Worm (Caenorhabditis elegans) whole organism, L1 larva: ENCODE data around the gene his-17.
"Not testable (repeated sequence)": the region's sequence is repeated elsewhere in the genome, so short reads cannot be mapped to it uniquely, and the experiment has no call there.

Source experiments
- C04F5.9 ChIP-seq: sonication (generic microtip); optimal IDR thresholded peaks from 2 replicates; lab custom pipeline; 2016; ENCODE audit warnings: missing genetic modification characterization, missing compliant biosample characterization
- F16B12.6 ChIP-seq: fragments of 150-350 bp; optimal IDR thresholded peaks from 2 replicates; lab custom pipeline; 2014; ENCODE audit warnings: missing biosample characterization, missing genetic modification characterization
- Y116A8C.19 ChIP-seq: sonication (generic microtip); optimal IDR thresholded peaks from 2 replicates; lab custom pipeline; 2016; ENCODE audit warnings: missing compliant biosample characterization, missing genetic modification characterization, borderline replicate concordance
- aha-1 ChIP-seq: fragments of 150-350 bp; optimal IDR thresholded peaks from 2 replicates; lab custom pipeline; 2014; ENCODE audit warnings: missing biosample characterization, missing genetic modification characterization
- alr-1 ChIP-seq: fragments of 200-800 bp; sonication (Bioruptor generic); optimal IDR thresholded peaks from 2 replicates; lab custom pipeline; 2018; ENCODE audit warnings: borderline replicate concordance, mild to moderate bottlenecking, missing genetic modification characterization, missing compliant biosample characterization
- aly-2 ChIP-seq: fragments of 150-350 bp; optimal IDR thresholded peaks from 2 replicates; lab custom pipeline; 2014; ENCODE audit warnings: missing biosample characterization, missing genetic modification characterization
- ama-1 ChIP-seq: fragments of 150-350 bp; optimal IDR thresholded peaks from 2 replicates; lab custom pipeline; 2014
- blmp-1 ChIP-seq: fragments of 150-350 bp; optimal IDR thresholded peaks from 2 replicates; lab custom pipeline; 2014; ENCODE audit warnings: missing biosample characterization, missing genetic modification characterization
- ceh-88 ChIP-seq: fragments of 200-800 bp; sonication (Bioruptor generic); IDR thresholded peaks from 2 replicates; pipeline ENCODE4 v1.3.6; 2022; ENCODE audit warnings: missing genetic modification characterization, missing compliant biosample characterization
- ceh-90 ChIP-seq: sonication (generic microtip); optimal IDR thresholded peaks from 2 replicates; lab custom pipeline; 2016; ENCODE audit warnings: missing genetic modification characterization, missing compliant biosample characterization
- dpl-1 ChIP-seq, 3 experiments: fragments of 150-350 bp in 2 of 3; sonication (generic microtip) in 1 of 3; optimal IDR thresholded peaks; 2 replicates each; lab custom pipeline; 2014 to 2017; ENCODE audit warnings: missing biosample characterization in 3 of 3, missing genetic modification characterization in 3 of 3, missing genetic modification reagents in 3 of 3
- efl-1 ChIP-seq, 4 experiments: fragments of 150-350 bp; optimal IDR thresholded peaks in 3 of 4; peaks in 1 of 4; 1 replicate in 1 of 4; 2 replicates in 3 of 4; lab custom pipeline; 2014; ENCODE audit warnings: missing biosample characterization in 2 of 4, missing genetic modification characterization in 2 of 4, missing genetic modification reagents in 2 of 4
- egl-27 ChIP-seq, 2 experiments: fragments of 150-350 bp in 1 of 2; sonication (generic microtip); optimal IDR thresholded peaks; 3 replicates each; lab custom pipeline; 2017 to 2018; ENCODE audit warnings: missing biosample characterization in 2 of 2, missing genetic modification characterization in 2 of 2, missing genetic modification reagents in 2 of 2
- elt-3 ChIP-seq, 6 experiments: fragments of 150-350 bp in 1 of 6; sonication (generic microtip); optimal IDR thresholded peaks; 2 replicates each; lab custom pipeline; 2017 to 2018; ENCODE audit warnings: missing biosample characterization in 6 of 6, missing genetic modification characterization in 6 of 6, inconsistent platforms in 1 of 6
- hlh-17 ChIP-seq: fragments of 200-800 bp; sonication (Bioruptor generic); optimal IDR thresholded peaks from 2 replicates; lab custom pipeline; 2018; ENCODE audit warnings: missing genetic modification characterization, mild to moderate bottlenecking, missing compliant biosample characterization, moderate library complexity, borderline replicate concordance
- hlh-4 ChIP-seq: sonication (generic microtip); optimal IDR thresholded peaks from 2 replicates; lab custom pipeline; 2016; ENCODE audit warnings: mild to moderate bottlenecking, missing genetic modification characterization, missing compliant biosample characterization
- hpl-2 ChIP-seq: fragments of 150-350 bp; optimal IDR thresholded peaks from 2 replicates; lab custom pipeline; 2014; ENCODE audit warnings: missing biosample characterization, missing genetic modification reagents, missing genetic modification characterization
- jun-1 ChIP-seq: fragments of 150-350 bp; optimal IDR thresholded peaks from 2 replicates; lab custom pipeline; 2014; ENCODE audit warnings: missing biosample characterization, missing genetic modification reagents, missing genetic modification characterization
- lin-14 ChIP-seq: fragments of 200-800 bp; sonication (Bioruptor generic); optimal IDR thresholded peaks from 2 replicates; lab custom pipeline; 2018; ENCODE audit warnings: mild to moderate bottlenecking, missing genetic modification characterization, moderate library complexity, missing compliant biosample characterization
- lin-15B ChIP-seq: fragments of 150-350 bp; sonication (generic microtip); optimal IDR thresholded peaks from 3 replicates; lab custom pipeline; 2014; ENCODE audit warnings: missing biosample characterization, missing genetic modification characterization
- lin-39 ChIP-seq: fragments of 150-350 bp; optimal IDR thresholded peaks from 2 replicates; lab custom pipeline; 2014; ENCODE audit warnings: missing biosample characterization, missing genetic modification reagents, missing genetic modification characterization
- lir-3 ChIP-seq: sonication (generic microtip); optimal IDR thresholded peaks from 2 replicates; lab custom pipeline; 2016; ENCODE audit warnings: mild to moderate bottlenecking, missing genetic modification characterization, moderate library complexity, missing compliant biosample characterization; ENCODE audit not compliant: poor library complexity
- mab-9 ChIP-seq: fragments of 200-800 bp; sonication (Bioruptor generic); IDR thresholded peaks from 2 replicates; pipeline ENCODE4 v1.3.6; 2022; ENCODE audit warnings: missing genetic modification reagents, missing genetic modification characterization, missing compliant biosample characterization
- mef-2 ChIP-seq: fragments of 150-350 bp; optimal IDR thresholded peaks from 2 replicates; lab custom pipeline; 2014; ENCODE audit warnings: missing biosample characterization, missing genetic modification characterization
- nhr-28 ChIP-seq: fragments of 150-350 bp; optimal IDR thresholded peaks from 2 replicates; lab custom pipeline; 2014; ENCODE audit warnings: missing biosample characterization, missing genetic modification characterization
- nhr-47 ChIP-seq: sonication (generic microtip); optimal IDR thresholded peaks from 2 replicates; lab custom pipeline; 2016; ENCODE audit warnings: mild to moderate bottlenecking, missing genetic modification characterization, moderate library complexity, missing compliant biosample characterization
- nhr-71 ChIP-seq: sonication (generic microtip); optimal IDR thresholded peaks from 2 replicates; lab custom pipeline; 2016; ENCODE audit warnings: mild to moderate bottlenecking, missing genetic modification characterization, moderate library complexity, missing compliant biosample characterization
- nhr-77 ChIP-seq: fragments of 150-350 bp; optimal IDR thresholded peaks from 2 replicates; lab custom pipeline; 2014; ENCODE audit warnings: missing biosample characterization, missing genetic modification characterization
- nhr-85 ChIP-seq: sonication (generic microtip); peaks from one replicate; lab custom pipeline; 2016; ENCODE audit warnings: missing genetic modification characterization, inconsistent platforms, missing compliant biosample characterization
- pag-3 ChIP-seq: sonication (generic microtip); optimal IDR thresholded peaks from 2 replicates; lab custom pipeline; 2017; ENCODE audit warnings: missing genetic modification characterization, mild to moderate bottlenecking, missing compliant biosample characterization, antibody characterized with exemption, borderline replicate concordance; ENCODE audit not compliant: insufficient read depth
- pax-3 ChIP-seq: fragments of 200-800 bp; sonication (Bioruptor generic); optimal IDR thresholded peaks from 2 replicates; lab custom pipeline; 2018; ENCODE audit warnings: mild to moderate bottlenecking, missing genetic modification characterization, moderate library complexity, missing compliant biosample characterization
- sox-4 ChIP-seq: sonication (generic microtip); optimal IDR thresholded peaks from 2 replicates; lab custom pipeline; 2016; ENCODE audit warnings: missing genetic modification characterization, missing compliant biosample characterization
- sptf-1 ChIP-seq: fragments of 150-350 bp; optimal IDR thresholded peaks from 2 replicates; lab custom pipeline; 2014; ENCODE audit warnings: missing biosample characterization, missing genetic modification characterization
- sup-37 ChIP-seq: fragments of 200-800 bp; sonication (Bioruptor generic); optimal IDR thresholded peaks from 2 replicates; lab custom pipeline; 2018; ENCODE audit warnings: mild to moderate bottlenecking, missing genetic modification characterization, missing compliant biosample characterization
- swsn-7 ChIP-seq: sonication (generic microtip); optimal IDR thresholded peaks from 2 replicates; lab custom pipeline; 2016; ENCODE audit warnings: missing genetic modification characterization, missing compliant biosample characterization
- tbx-2 ChIP-seq: sonication (generic microtip); optimal IDR thresholded peaks from 2 replicates; lab custom pipeline; 2016; ENCODE audit warnings: missing genetic modification characterization, missing compliant biosample characterization
- tlp-1 ChIP-seq: fragments of 150-350 bp; optimal IDR thresholded peaks from 2 replicates; lab custom pipeline; 2014; ENCODE audit warnings: missing biosample characterization, missing genetic modification characterization
- unc-130 ChIP-seq: fragments of 150-350 bp; optimal IDR thresholded peaks from 2 replicates; lab custom pipeline; 2017; ENCODE audit warnings: missing biosample characterization, missing genetic modification characterization, inconsistent platforms
- zip-4 ChIP-seq: fragments of 200-800 bp; sonication (Bioruptor generic); optimal IDR thresholded peaks from 2 replicates; lab custom pipeline; 2018; ENCODE audit warnings: mild to moderate bottlenecking, missing genetic modification characterization, moderate library complexity, missing compliant biosample characterization
- ztf-4 ChIP-seq: fragments of 150-350 bp; optimal IDR thresholded peaks from 2 replicates; lab custom pipeline; 2014; ENCODE audit warnings: missing biosample characterization, missing genetic modification characterization

Gene his-17

DNA sequence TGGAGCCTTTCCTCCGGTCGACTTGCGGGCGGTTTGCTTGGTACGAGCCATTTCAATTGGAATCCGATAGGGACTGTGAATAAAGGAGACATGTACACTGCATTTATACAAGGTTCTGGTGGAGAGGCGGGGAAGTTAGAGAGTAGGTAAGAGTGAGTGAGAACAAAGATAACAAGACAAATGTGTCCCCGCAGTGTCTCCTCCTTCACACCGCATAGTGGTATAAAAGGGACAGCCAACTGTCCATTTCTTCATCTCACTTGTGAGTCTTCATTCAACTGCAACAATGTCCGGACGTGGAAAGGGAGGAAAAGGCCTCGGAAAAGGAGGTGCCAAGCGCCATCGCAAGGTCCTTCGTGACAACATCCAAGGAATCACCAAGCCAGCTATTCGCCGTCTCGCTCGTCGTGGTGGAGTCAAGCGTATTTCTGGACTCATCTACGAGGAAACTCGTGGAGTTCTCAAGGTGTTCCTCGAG is at the start of gene his-17, which contains the start of gene his-18:
Gene his-17 (minus strand): TSS at position 51 of the 478 bp plus-strand sequence.
Gene his-18 (plus strand): TSS at position 287 of the 478 bp plus-strand sequence.
- not testable (repeated sequence) for TF ChIP-seq pag-3 (tag; lab: Kevin White, UChicago); C04F5.9 (tag; lab: Kevin White, UChicago); lin-14 (GFP tag; lab: Kevin White, UChicago)
- TF ChIP-seq, all 84 proteins: peak for 0; not testable (repeated sequence) for 84

DNA sequence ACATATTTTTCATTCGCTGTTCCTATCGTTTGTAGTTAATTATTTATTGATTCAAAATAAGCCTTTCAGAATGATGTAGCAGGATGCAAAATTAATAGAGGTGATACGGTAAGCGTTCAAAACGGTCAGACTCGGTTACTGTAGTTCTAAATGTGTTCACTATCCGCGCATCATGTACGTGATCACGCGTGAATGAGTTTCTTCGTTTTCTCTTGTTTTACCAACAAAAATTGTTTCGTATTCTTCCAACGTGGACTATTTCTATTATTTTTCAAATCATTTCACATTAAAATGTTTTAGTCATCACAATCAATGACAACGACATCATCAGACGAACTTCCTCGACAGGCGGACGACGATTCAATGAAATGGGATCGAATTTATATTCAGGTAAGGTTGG is 49.7 kb upstream of the his-17 start, which contains the start of gene gck-1:
Gene gck-1 (plus strand): TSS at position 301 of the 400 bp plus-strand sequence.
- TF ChIP-seq aly-2 (tag; lab: Kevin White, UChicago) (no peak), alr-1 (tag; lab: Kevin White, UChicago) (no peak), unc-130 (tag; lab: Kevin White, UChicago) (no peak), lin-39 (tag; lab: Kevin White, UChicago) (no peak)

DNA sequence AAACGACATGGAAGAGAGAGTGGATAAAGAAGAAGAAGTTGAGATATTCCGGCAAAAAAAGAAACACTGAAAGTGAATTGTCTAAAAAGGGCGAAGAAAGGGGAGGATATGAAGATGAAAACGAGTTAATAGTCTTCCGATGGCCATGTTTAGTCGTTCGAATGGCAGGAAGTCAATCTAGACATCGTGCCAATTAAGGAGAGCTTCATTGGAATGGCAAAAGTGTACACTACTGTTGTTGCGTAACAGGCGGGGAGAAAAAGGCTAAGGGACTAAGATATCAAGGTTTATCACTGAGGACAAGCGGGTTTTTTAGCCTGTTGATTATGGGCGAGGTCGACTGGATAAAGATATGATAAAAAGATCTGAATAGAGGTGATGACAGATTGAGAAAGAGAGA is 48.4 kb upstream of the his-17 start:
- no peak for TF ChIP-seq tlp-1 (tag; lab: Kevin White, UChicago)
- no peak for TF ChIP-seq lin-15B (tag; lab: Kevin White, UChicago)
- TF ChIP-seq ztf-4 (tag; lab: Kevin White, UChicago): no peak
- TF ChIP-seq nhr-28: no peak
- TF ChIP-seq aha-1 (tag; lab: Kevin White, UChicago): no peak
- no peak for TF ChIP-seq nhr-47 (tag; lab: Kevin White, UChicago)
- no peak for TF ChIP-seq aly-2 (tag; lab: Kevin White, UChicago)
- TF ChIP-seq sup-37 (GFP tag; lab: Kevin White, UChicago): no peak
- no peak for TF ChIP-seq tbx-2
- TF ChIP-seq nhr-85 (tag; lab: Kevin White, UChicago): no peak
- no peak for TF ChIP-seq jun-1

DNA sequence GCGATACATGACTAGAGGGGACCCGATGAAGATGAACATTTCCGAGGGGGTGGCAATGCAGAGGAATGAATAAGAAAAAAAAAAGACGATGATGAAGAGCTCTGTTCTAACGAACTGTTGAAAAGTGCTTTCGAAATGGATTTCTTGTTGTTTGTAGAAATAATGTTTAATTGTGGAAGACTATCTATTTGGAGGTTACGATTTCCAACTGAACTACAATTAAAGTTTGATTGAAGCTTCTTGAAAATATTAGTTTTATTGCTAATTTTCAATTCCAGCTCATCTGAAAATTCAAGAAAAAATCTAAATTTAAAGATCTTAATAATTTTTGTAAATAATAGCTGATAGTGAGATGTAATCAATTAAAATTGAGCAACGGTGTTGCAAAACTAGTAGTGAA is 46.7 kb upstream of the his-17 start:
- TF ChIP-seq zip-4 (GFP tag; lab: Kevin White, UChicago): no peak
- no peak for TF ChIP-seq efl-1 (optimal IDR thresholded peaks at IDR 0.05; lab: Kevin White, UChicago)
- TF ChIP-seq efl-1 (GFP tag; optimal IDR thresholded peaks at IDR 0.05 in 1 of 2; lab: Kevin White, UChicago): no peak
- TF ChIP-seq F16B12.6 (tag; lab: Kevin White, UChicago): no peak
- no peak for TF ChIP-seq ama-1 (lab: Kevin White, UChicago)
- no peak for TF ChIP-seq aha-1 (tag; lab: Kevin White, UChicago)
- TF ChIP-seq dpl-1 (GFP tag; optimal IDR thresholded peaks at IDR 0.05; lab: Kevin White, UChicago): no peak
- no peak for TF ChIP-seq nhr-77 (tag; lab: Kevin White, UChicago)
- no peak for TF ChIP-seq elt-3 (tag; optimal IDR thresholded peaks at IDR 0.05; lab: Kevin White, UChicago)
- no peak for TF ChIP-seq swsn-7
- TF ChIP-seq sox-4 (tag; lab: Kevin White, UChicago): no peak
- no peak for TF ChIP-seq hlh-17 (GFP tag; lab: Kevin White, UChicago)
- no peak for TF ChIP-seq sptf-1
- no peak for TF ChIP-seq nhr-71 (tag; lab: Kevin White, UChicago)
- TF ChIP-seq aly-2 (tag; lab: Kevin White, UChicago): no peak
- no peak for TF ChIP-seq ceh-90
- TF ChIP-seq Y116A8C.19 (tag; lab: Kevin White, UChicago): no peak

DNA sequence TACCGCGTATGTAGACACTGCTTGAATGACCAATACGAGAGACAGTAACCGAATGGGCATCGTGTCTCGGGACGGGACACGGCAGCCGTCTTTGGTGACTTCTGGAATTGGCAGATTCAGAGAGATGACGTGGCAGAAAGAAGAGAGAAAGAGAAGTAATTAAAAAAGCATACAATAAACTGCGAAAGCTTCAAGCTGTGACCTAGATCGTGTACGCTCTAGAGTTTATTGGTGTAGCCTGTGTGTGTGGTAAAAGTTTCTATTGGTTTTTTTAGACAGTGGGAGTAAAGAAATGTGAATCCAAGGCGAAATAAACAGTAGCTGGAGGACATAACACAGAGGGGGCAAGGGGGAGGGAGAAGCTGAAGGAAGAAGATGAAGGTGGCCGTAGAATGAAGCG is 46.2 kb upstream of the his-17 start, which contains the start of gene T19A5.3:
Gene T19A5.3 (minus strand): TSS at position 101 of the 400 bp plus-strand sequence.
- TF ChIP-seq lir-3 (tag; lab: Kevin White, UChicago): no peak
- TF ChIP-seq aha-1 (tag; lab: Kevin White, UChicago): no peak
- no peak for TF ChIP-seq lin-39 (tag; lab: Kevin White, UChicago)
- TF ChIP-seq ceh-88: no peak
- TF ChIP-seq zip-4 (GFP tag; lab: Kevin White, UChicago): no peak
- TF ChIP-seq alr-1 (tag; lab: Kevin White, UChicago): no peak
- TF ChIP-seq mef-2 (tag; lab: Kevin White, UChicago): no peak
- no peak for TF ChIP-seq pag-3 (tag; lab: Kevin White, UChicago)
- no peak for TF ChIP-seq ceh-90
- TF ChIP-seq swsn-7: no peak
- TF ChIP-seq hpl-2 (GFP tag; lab: Kevin White, UChicago): no peak
- TF ChIP-seq blmp-1 (tag; lab: Kevin White, UChicago): no peak
- no peak for TF ChIP-seq hlh-4 (tag; lab: Kevin White, UChicago)
- TF ChIP-seq tbx-2: no peak
- no peak for TF ChIP-seq egl-27 (tag; optimal IDR thresholded peaks at IDR 0.05; lab: Kevin White, UChicago)
- no peak for TF ChIP-seq mab-9 (GFP tag; lab: Robert Waterston, UW)
- TF ChIP-seq sox-4 (tag; lab: Kevin White, UChicago): no peak
- TF ChIP-seq pax-3 (tag; lab: Kevin White, UChicago): no peak
- TF ChIP-seq, all 84 proteins: peak for 0
